Fruit fly (Drosophila melanogaster) S2 (cell line): Measurements from ENCODE around the gene ppan.

Experiments used
- CG8478 ChIP-seq: fragments of >200 bp; optimal IDR thresholded peaks from 2 replicates; lab custom pipeline; 2018
- CTCF ChIP-seq, 2 experiments: fragments of >200 bp; optimal IDR thresholded peaks; 2 replicates each; lab custom pipeline; 2018

ppan gene

dm6 chr3R:21111964-21112740 is 3.9 kb upstream of the ppan start:
- TF ChIP-seq CTCF (optimal IDR thresholded peaks at IDR 0.05; lab: Kevin White, UChicago) (no peak), CG8478 (lab: Kevin White, UChicago) (no peak)

DNA sequence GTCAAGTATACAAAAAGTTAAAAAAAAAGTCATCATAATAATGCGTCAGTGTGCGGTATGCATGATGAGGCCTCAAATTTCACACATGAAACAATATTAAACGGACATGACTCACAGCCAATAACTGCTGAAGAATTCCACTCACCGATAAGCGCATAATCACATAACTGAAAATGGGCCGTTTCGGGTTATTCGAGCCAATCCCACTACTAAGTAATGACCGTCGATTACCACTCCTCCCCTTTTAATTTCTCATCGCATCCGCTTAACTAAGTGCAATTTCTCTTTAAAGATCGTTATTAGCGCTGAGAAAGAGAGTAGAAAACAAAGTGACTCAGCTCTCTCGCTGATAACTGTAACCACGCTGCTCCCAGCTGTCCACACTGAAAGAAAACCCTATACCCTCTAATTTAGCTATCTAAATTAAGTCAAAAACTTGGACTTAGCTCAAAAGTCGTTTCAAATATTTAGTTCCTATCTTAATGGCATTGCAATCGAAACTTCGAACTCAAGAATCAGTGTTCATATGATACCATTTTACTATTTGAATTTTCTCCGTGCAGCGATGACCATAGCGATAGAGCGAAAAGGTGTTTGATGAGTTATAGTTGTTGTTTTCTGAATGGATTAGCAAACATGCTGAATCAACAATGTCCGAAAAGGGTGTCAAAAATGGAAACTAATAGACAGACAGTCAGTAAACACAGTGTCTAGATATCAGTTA is 3.1 kb upstream of the ppan start:
- TF ChIP-seq CG8478 (lab: Kevin White, UChicago) (no peak), CTCF (optimal IDR thresholded peaks at IDR 0.05; lab: Kevin White, UChicago) (no peak)

DNA sequence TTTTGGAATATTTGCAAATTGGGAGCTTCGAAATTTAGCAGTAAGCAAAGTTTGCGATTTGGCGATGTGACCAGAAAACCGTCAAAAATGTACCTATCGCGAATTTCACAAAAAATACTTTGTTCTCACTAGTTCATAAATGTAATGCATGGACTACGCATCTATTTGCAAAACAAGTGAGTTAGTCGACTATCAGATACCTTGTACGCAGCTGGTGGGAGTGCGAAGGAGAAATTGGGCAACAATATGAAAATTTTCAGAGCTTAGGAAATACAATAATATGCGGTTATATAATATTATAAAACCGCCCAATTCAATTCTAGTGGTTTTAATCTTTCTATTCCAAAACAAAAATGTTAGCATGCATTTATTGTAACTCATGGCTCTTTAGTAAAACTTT is 2.7 kb downstream of the ppan start, which contains the start of gene Bdbt:
TSS of gene Bdbt (minus strand) at position 73 of the 400 bp plus-strand sequence.
- no peak for TF ChIP-seq CTCF (optimal IDR thresholded peaks at IDR 0.05; lab: Kevin White, UChicago)
- TF ChIP-seq CG8478 (lab: Kevin White, UChicago): no peak

dm6 chr3R:21124225-21124624 is 8.2 kb downstream of the ppan start:
- no peak for TF ChIP-seq CTCF (optimal IDR thresholded peaks at IDR 0.05; lab: Kevin White, UChicago)
- no peak for TF ChIP-seq CG8478 (lab: Kevin White, UChicago)

dm6 chr3R:21126673-21127284 is 10.7 kb downstream of the ppan start:
- TF ChIP-seq CG8478 (lab: Kevin White, UChicago) (no peak), CTCF (optimal IDR thresholded peaks at IDR 0.05; lab: Kevin White, UChicago) (peak in 1 of 2 experiments; percentile 37)

- peak in 1 of 2 experiments; percentile 7 for TF ChIP-seq CTCF (optimal IDR thresholded peaks at IDR 0.05; lab: Kevin White, UChicago)
- TF ChIP-seq CG8478 (lab: Kevin White, UChicago): no peak
Observed at dm6 chr3R:21127352-21127985, 11.4 kb downstream of the ppan start, which contains the start of the genes slmb and CG5793. Gene slmb (minus strand): TSS chr3R:21127485. Gene CG5793 (plus strand): TSS chr3R:21127573.

dm6 chr3R:21129617-21130016 is 13.6 kb downstream of the ppan start, which contains the start of gene Obp93a:
Gene Obp93a (minus strand): TSS chr3R:21129717.
- TF ChIP-seq CG8478 (lab: Kevin White, UChicago) (no peak), CTCF (optimal IDR thresholded peaks at IDR 0.05; lab: Kevin White, UChicago) (no peak)

DNA sequence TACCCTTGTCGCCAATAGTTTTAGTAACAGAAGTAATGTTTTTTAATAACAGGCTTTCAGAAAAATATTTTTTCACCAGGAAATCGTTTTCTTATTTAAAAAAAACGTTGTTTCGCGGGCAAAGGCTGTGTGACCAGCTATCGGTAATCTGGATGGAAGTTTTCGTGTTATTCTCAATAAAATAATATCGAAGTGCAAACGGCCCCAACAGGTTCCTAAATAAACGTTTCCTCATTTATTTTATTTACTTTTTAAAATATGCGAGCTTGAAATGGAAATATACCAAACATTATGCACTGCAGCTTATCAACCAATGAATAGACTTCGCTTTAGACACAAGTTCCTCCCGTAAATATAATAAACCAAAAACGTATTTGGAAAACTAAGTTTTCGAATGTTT is 14.0 kb downstream of the ppan start, which contains the start of gene Ice2:
TSS of gene Ice2 (plus strand) at position 167 of the 400 bp plus-strand sequence.
- no peak for TF ChIP-seq CG8478 (lab: Kevin White, UChicago)
- TF ChIP-seq CTCF (optimal IDR thresholded peaks at IDR 0.05; lab: Kevin White, UChicago): no peak

- TF ChIP-seq CTCF (optimal IDR thresholded peaks at IDR 0.05; lab: Kevin White, UChicago): no peak
- no peak for TF ChIP-seq CG8478 (lab: Kevin White, UChicago)
Observed at dm6 chr3R:21133517-21133916, 17.5 kb downstream of the ppan start, which contains the start of gene Trm7-34. Gene Trm7-34 (minus strand): TSS chr3R:21133881.

dm6 chr3R:21133951-21134350 is 17.9 kb downstream of the ppan start, which contains the start of gene Usp8:
Gene Usp8 (plus strand): TSS chr3R:21134262.
- TF ChIP-seq CTCF (optimal IDR thresholded peaks at IDR 0.05; lab: Kevin White, UChicago): no peak
- TF ChIP-seq CG8478 (lab: Kevin White, UChicago): no peak

- TF ChIP-seq CTCF (optimal IDR thresholded peaks at IDR 0.05; lab: Kevin White, UChicago) (no peak), CG8478 (lab: Kevin White, UChicago) (no peak)
Observed at dm6 chr3R:21138220-21138754, 22.2 kb downstream of the ppan start, which contains the start of gene meigo. Gene meigo (plus strand): TSS chr3R:21138270.

DNA sequence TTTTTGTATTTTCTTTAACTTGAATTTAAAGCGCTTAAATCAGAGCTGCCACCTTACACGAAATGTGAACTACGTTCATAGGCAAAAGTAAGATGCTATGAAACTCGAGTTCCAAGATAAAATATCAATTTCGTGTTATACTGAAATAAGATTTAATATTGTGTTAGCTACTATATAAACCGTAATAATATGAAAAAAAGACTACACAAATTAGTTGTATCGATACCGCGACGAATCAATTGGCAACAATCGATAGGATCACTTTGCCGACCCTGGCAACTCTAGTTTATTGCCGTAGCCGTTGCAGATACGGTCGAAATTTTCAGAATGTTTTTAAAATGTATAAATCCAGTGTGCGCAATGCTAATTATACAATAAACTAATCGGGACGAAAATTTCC is 24.4 kb downstream of the ppan start, which contains the start of gene SNF4Agamma:
TSS of gene SNF4Agamma (plus strand) at position 282 of the 400 bp plus-strand sequence.
- TF ChIP-seq CTCF (optimal IDR thresholded peaks at IDR 0.05; lab: Kevin White, UChicago) (no peak), CG8478 (lab: Kevin White, UChicago) (no peak)

dm6 chr3R:21141341-21141740 is 25.3 kb downstream of the ppan start:
- no peak for TF ChIP-seq CTCF (optimal IDR thresholded peaks at IDR 0.05; lab: Kevin White, UChicago)
- no peak for TF ChIP-seq CG8478 (lab: Kevin White, UChicago)
